Fruit fly (Drosophila melanogaster) whole organism: Measurements from ENCODE around the gene ND-ACP.

Experiments used
- CG8478 ChIP-seq: fragments of >200 bp; optimal IDR thresholded peaks from 2 replicates; lab custom pipeline; 2018; ENCODE audit warnings: inconsistent platforms
- EcR ChIP-seq, 2 experiments: fragments of >200 bp; optimal IDR thresholded peaks; 2 replicates each; lab custom pipeline; 2017; ENCODE audit warnings: missing biosample characterization in 2 of 2, missing genetic modification characterization in 2 of 2, missing genetic modification reagents in 2 of 2
- pan ChIP-seq: fragments of >200 bp; optimal IDR thresholded peaks from 2 replicates; lab custom pipeline; 2017
- psq ChIP-seq: fragments of >200 bp; optimal IDR thresholded peaks from 2 replicates; lab custom pipeline; 2017
- usp ChIP-seq: fragments of >200 bp; optimal IDR thresholded peaks from 2 replicates; lab custom pipeline; 2017; ENCODE audit warnings: missing biosample characterization, missing genetic modification characterization, mixed read lengths

dm6 chr3L:1318241-1318640 lies 11.5 kb upstream of the ND-ACP start, which contains the start of gene Myo61F:
- TF ChIP-seq usp (GFP tag; lab: Kevin White, UChicago), result no peak
- TF ChIP-seq CG8478 (lab: Kevin White, UChicago), result no peak
- no peak for TF ChIP-seq psq
- TF ChIP-seq pan, result no peak
- TF ChIP-seq EcR (GFP tag; optimal IDR thresholded peaks at IDR 0.05; lab: Kevin White, UChicago), result no peak
